Worm (Caenorhabditis elegans): ENCODE data around the gene hsp-75.

Gene hsp-75

DNA sequence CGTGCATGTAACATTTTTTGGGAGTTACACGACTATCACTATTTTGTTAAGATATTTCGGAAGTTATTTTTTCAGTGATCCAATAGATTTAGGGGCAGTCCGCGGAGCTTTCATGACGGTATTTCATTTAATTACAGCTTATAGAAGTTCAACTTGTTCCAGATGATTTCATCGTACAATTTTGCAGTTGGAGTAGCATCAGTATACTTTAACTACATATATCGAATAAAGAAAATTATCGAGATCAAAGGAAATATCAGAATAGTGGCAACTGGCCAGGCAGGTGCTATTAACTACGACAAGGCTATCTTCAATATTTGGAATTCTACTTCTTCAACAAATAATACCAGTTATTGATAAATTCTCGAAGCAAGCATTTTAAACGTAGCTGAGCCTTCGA lies 48.0 kb downstream of the hsp-75 start (continued):
- TF ChIP-seq egl-44 (GFP tag; IDR thresholded peaks at IDR 0.05) (no peak), snpc-3.4 (tag; optimal IDR thresholded peaks at IDR 0.05) (peak; percentile 3), F22D6.2 (tag; optimal IDR thresholded peaks at IDR 0.05) (no peak), repo-1 (tag; optimal IDR thresholded peaks at IDR 0.05) (no peak), sea-2 (GFP tag; IDR thresholded peaks at IDR 0.05) (no peak), rpc-1 (optimal IDR thresholded peaks at IDR 0.05) (no peak), rpc-1 (tag; optimal IDR thresholded peaks at IDR 0.05) (no peak), die-1 (tag; optimal IDR thresholded peaks at IDR 0.05) (peak; percentile 3), atf-7 (tag; optimal IDR thresholded peaks at IDR 0.05) (no peak), mel-28 (tag; optimal IDR thresholded peaks at IDR 0.05; ENCODE audit: borderline replicate concordance) (no peak), ztf-6 (GFP tag; IDR thresholded peaks at IDR 0.05) (no peak), F52B5.7 (tag; optimal IDR thresholded peaks at IDR 0.05) (peak; percentile 8), sdz-38 (tag; optimal IDR thresholded peaks at IDR 0.05) (no peak), B0035.1 (tag; optimal IDR thresholded peaks at IDR 0.05) (no peak), F55B11.4 (tag; optimal IDR thresholded peaks at IDR 0.05; ENCODE audit: borderline replicate concordance, insufficient read depth) (no peak), ztf-22 (GFP tag; optimal IDR thresholded peaks at IDR 0.05) (no peak), T07F8.4 (tag; optimal IDR thresholded peaks at IDR 0.05) (no peak), mcd-1 (GFP tag; IDR thresholded peaks at IDR 0.05) (peak; percentile 41; the same call in 1 of the 2 replicates), athp-1 (tag; optimal IDR thresholded peaks at IDR 0.05) (peak; percentile 71), efl-1 (GFP tag; optimal IDR thresholded peaks at IDR 0.05) (no peak), mxl-1 (tag; optimal IDR thresholded peaks at IDR 0.05) (no peak), fkh-3 (tag; optimal IDR thresholded peaks at IDR 0.05) (no peak), nfya-2 (GFP tag; IDR thresholded peaks at IDR 0.05) (0 out of 2 replicates have a peak, but pooled peaks have one; percentile 54), B0019.2 (GFP tag; conservative IDR thresholded peaks at IDR 0.05) (no peak), tlf-1 (GFP tag; optimal IDR thresholded peaks at IDR 0.05) (peak; percentile 66), tbp1 (GFP tag; optimal IDR thresholded peaks at IDR 0.05) (peak; percentile 35), lin-40 (tag; optimal IDR thresholded peaks at IDR 0.05) (no peak), ama-1 (optimal IDR thresholded peaks at IDR 0.05) (no peak), ama-1 (GFP tag; optimal IDR thresholded peaks at IDR 0.05) (no peak), cebp-2 (GFP tag; IDR thresholded peaks at IDR 0.05) (no peak), hmg-1.2 (GFP tag; IDR thresholded peaks at IDR 0.05) (peak; percentile 11; the same call in 1 of the 2 replicates), gei-17 (GFP tag; optimal IDR thresholded peaks at IDR 0.05) (no peak), him-1 (tag; optimal IDR thresholded peaks at IDR 0.05) (no peak), ekl-4 (GFP tag; IDR thresholded peaks at IDR 0.05) (peak; percentile 86), Y53G8AR.9 (GFP tag; conservative IDR thresholded peaks at IDR 0.05) (0 out of 2 replicates have a peak, but pooled peaks have one; percentile 53), nhr-120 (GFP tag; IDR thresholded peaks at IDR 0.05) (no peak), madf-3 (GFP tag; IDR thresholded peaks at IDR 0.05) (peak; percentile 46; the same call in 1 of the 2 replicates), B0261.1 (tag; optimal IDR thresholded peaks at IDR 0.05) (no peak), madf-8 (GFP tag; conservative IDR thresholded peaks at IDR 0.05) (no peak), ets-4 (GFP tag; optimal IDR thresholded peaks at IDR 0.05) (no peak), zfh-2 (GFP tag; conservative IDR thresholded peaks at IDR 0.05) (no peak), K12H6.12 (tag; optimal IDR thresholded peaks at IDR 0.05) (no peak), B0336.3 (GFP tag; IDR thresholded peaks at IDR 0.05) (peak; percentile 82), ztf-3 (GFP tag; optimal IDR thresholded peaks at IDR 0.05) (no peak)
